Worm (Caenorhabditis elegans): ENCODE data around the gene gpa-17.

ce11 chrIII:2561410-2561809 is 24.9 kb upstream of the gpa-17 start, which contains the start of gene nhr-239:
- TF ChIP-seq elt-2 (tag; optimal IDR thresholded peaks at IDR 0.05) (no peak), egl-27 (tag; optimal IDR thresholded peaks at IDR 0.05) (no peak), mdl-1 (tag; optimal IDR thresholded peaks at IDR 0.05) (no peak), lsy-2 (tag; optimal IDR thresholded peaks at IDR 0.05) (no peak), pqm-1 (tag; optimal IDR thresholded peaks at IDR 0.05) (no peak), nhr-11 (tag; optimal IDR thresholded peaks at IDR 0.05) (no peak), jun-1 (tag; optimal IDR thresholded peaks at IDR 0.05) (no peak)

Data from whole organism, L1 larva.